Fruit fly (Drosophila melanogaster) whole organism: Measurements from ENCODE around the gene CG31827.

Experiments used
- CG8478 ChIP-seq: fragments of >200 bp; optimal IDR thresholded peaks from 2 replicates; lab custom pipeline; 2018; ENCODE audit warnings: inconsistent platforms
- Dll ChIP-seq: fragments of >200 bp; optimal IDR thresholded peaks from 2 replicates; lab custom pipeline; 2017
- EcR ChIP-seq, 2 experiments: fragments of >200 bp; optimal IDR thresholded peaks; 2 replicates each; lab custom pipeline; 2017; ENCODE audit warnings: missing biosample characterization in 2 of 2, missing genetic modification characterization in 2 of 2, missing genetic modification reagents in 2 of 2
- pan ChIP-seq: fragments of >200 bp; optimal IDR thresholded peaks from 2 replicates; lab custom pipeline; 2017
- psq ChIP-seq: fragments of >200 bp; optimal IDR thresholded peaks from 2 replicates; lab custom pipeline; 2017
- usp ChIP-seq: fragments of >200 bp; optimal IDR thresholded peaks from 2 replicates; lab custom pipeline; 2017; ENCODE audit warnings: missing biosample characterization, missing genetic modification characterization, mixed read lengths

Gene CG31827

dm6 chr2L:15742976-15743375 is 38.0 kb downstream of the CG31827 start:
- no peak for TF ChIP-seq CG8478 (lab: Kevin White, UChicago)
- no peak for TF ChIP-seq Dll (lab: Kevin White, UChicago)

dm6 chr2L:15743578-15743977 is 38.6 kb downstream of the CG31827 start:
- TF ChIP-seq pan (lab: Kevin White, UChicago) = peak; percentile 89
- TF ChIP-seq EcR (GFP tag; optimal IDR thresholded peaks at IDR 0.05; lab: Kevin White, UChicago) = no peak

dm6 chr2L:15745036-15745854 is 40.3 kb downstream of the CG31827 start:
- no peak for TF ChIP-seq pan (lab: Kevin White, UChicago)
- no peak for TF ChIP-seq CG8478 (lab: Kevin White, UChicago)
- TF ChIP-seq EcR (GFP tag; optimal IDR thresholded peaks at IDR 0.05; lab: Kevin White, UChicago) = peak in 1 of 2 experiments; percentile 16
- no peak for TF ChIP-seq usp (GFP tag; lab: Kevin White, UChicago)

DNA sequence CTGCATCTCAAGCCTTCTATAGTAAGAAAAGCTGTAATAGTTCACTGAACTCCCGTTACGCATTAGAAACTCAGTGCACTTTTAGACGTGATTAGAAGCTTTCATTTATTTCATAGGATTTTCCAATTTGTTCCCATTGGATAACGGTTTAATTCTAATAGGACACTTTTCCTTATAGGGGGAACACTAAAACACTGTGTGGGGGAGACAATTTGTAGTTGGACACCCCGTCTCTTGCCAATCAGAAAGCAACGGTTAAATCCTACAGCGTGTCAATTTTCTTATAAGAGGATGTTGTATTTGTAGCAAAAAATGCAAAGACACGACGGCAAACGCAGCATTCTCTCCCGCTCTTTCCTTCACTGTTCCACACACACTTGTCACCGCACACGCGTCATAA is 41.0 kb downstream of the CG31827 start:
- TF ChIP-seq pan (lab: Kevin White, UChicago) = no peak
- TF ChIP-seq EcR (GFP tag; optimal IDR thresholded peaks at IDR 0.05; lab: Kevin White, UChicago) = no peak
- TF ChIP-seq psq (lab: Kevin White, UChicago) = no peak
- no peak for TF ChIP-seq Dll (lab: Kevin White, UChicago)
- no peak for TF ChIP-seq usp (GFP tag; lab: Kevin White, UChicago)
- TF ChIP-seq CG8478 (lab: Kevin White, UChicago) = no peak

DNA sequence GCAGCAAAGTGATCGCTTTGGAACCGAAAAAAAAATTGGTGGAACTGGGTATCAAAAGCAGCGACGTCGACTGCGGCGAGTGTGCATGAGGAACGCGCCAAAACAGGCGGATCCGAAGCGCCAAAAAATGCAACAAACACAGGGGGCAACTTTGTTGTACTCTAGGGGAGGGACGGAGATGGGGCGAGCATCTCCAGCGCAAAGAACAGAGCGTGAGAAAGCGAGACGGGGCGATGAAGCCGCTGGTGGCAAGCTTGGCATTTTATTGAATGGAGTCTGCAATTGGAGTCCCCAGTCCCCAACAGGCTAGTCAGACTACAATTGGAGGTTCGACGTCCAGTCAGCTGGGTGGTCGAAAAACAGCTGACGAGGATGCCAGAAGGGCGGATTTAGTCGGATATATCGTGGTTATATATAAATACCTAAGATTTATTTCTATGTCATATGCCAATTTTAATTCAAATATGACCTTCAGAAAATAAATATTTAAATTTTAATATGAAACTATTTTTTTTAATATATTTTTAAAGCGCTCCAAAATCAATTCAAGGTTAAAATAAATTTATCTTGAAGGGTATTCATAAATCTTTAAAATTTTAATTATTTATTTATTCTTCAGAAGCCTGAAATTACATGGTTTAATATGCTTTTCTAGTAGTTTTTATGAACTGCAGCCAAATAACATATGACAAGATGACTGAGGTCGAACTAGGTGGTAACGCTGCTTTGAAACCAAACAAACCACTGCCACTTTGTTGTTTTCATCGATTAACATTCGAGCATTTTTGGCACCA is 41.8 kb downstream of the CG31827 start:
- TF ChIP-seq usp (GFP tag; lab: Kevin White, UChicago) = no peak
- no peak for TF ChIP-seq EcR (GFP tag; optimal IDR thresholded peaks at IDR 0.05; lab: Kevin White, UChicago)
- TF ChIP-seq pan (lab: Kevin White, UChicago) = no peak
- TF ChIP-seq CG8478 (lab: Kevin White, UChicago) = no peak

dm6 chr2L:15747394-15748260 is 42.7 kb downstream of the CG31827 start, which contains the start of gene CycE:
Gene CycE (minus strand): TSS chr2L:15748150.
- TF ChIP-seq usp (GFP tag; lab: Kevin White, UChicago) (no peak), CG8478 (lab: Kevin White, UChicago) (no peak), Dll (lab: Kevin White, UChicago) (peak; percentile 61), pan (lab: Kevin White, UChicago) (no peak)

DNA sequence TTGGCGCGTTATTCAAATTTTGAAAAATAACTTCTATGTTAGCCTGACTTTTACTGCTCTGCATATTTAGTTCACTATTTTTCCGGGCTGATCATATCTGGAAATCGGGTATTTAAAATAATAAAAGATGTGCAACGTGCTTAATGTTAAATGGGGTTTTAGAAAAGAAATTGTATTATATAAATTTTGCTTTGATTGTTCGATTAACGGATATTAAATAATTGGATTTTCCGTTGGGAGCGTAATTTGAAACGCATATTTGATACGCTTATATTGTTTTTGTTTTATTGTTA is 43.2 kb downstream of the CG31827 start:
- TF ChIP-seq EcR (GFP tag; optimal IDR thresholded peaks at IDR 0.05; lab: Kevin White, UChicago) = no peak
- TF ChIP-seq usp (GFP tag; lab: Kevin White, UChicago) = no peak
- no peak for TF ChIP-seq CG8478 (lab: Kevin White, UChicago)
- no peak for TF ChIP-seq Dll (lab: Kevin White, UChicago)
- TF ChIP-seq psq (lab: Kevin White, UChicago) = no peak
- no peak for TF ChIP-seq pan (lab: Kevin White, UChicago)

dm6 chr2L:15749313-15749712 is 44.3 kb downstream of the CG31827 start:
- TF ChIP-seq CG8478 (lab: Kevin White, UChicago) (no peak), EcR (GFP tag; optimal IDR thresholded peaks at IDR 0.05; lab: Kevin White, UChicago) (no peak), pan (lab: Kevin White, UChicago) (no peak), psq (lab: Kevin White, UChicago) (no peak), usp (GFP tag; lab: Kevin White, UChicago) (no peak), Dll (lab: Kevin White, UChicago) (no peak)

DNA sequence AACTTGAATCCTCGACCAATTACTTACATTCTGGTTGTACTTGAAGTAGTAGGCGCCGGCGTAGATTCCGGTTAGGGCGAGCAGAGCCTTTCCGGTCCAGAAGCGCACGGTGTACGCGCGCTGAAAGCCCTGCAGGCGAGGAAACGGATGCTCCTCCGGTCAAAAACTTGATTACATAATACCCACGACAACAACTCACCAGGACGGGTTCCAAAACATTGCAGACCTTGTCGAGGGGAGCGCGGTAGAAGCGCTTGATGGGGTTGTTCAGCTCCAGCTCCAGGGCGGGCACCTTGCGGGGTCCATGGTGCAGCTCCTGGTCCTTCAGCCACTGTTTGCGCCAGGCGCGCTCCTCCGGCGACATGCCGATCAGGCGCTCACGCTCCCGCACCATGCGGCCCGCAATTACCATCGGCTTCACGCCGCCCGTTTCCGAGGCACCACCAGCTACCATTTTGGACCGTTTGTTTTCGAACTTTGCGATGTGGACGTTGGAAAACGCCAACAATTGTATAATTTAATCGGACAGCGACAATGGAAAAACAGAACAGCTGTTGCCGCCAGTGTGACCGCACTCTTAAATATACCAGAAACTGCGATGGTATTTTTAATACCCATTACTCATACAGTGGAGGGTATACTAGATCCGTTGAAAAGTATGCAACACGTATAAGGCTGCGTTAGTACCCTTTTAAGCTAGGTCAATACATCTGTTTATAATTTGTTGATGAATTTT is 45.7 kb downstream of the CG31827 start, which contains the start of gene ND-B17:
TSS of gene ND-B17 (minus strand) at position 556 of the 736 bp plus-strand sequence.
- no peak for TF ChIP-seq EcR (GFP tag; optimal IDR thresholded peaks at IDR 0.05; lab: Kevin White, UChicago)
- TF ChIP-seq usp (GFP tag; lab: Kevin White, UChicago) = no peak
- no peak for TF ChIP-seq Dll (lab: Kevin White, UChicago)
- TF ChIP-seq pan (lab: Kevin White, UChicago) = peak; percentile 44

dm6 chr2L:15751259-15751555 is 46.2 kb downstream of the CG31827 start:
- TF ChIP-seq CG8478 (lab: Kevin White, UChicago) (no peak), psq (lab: Kevin White, UChicago) (no peak), pan (lab: Kevin White, UChicago) (no peak)

dm6 chr2L:15752096-15752495 is 47.1 kb downstream of the CG31827 start, which contains the start of gene Mtr4:
Gene Mtr4 (plus strand): TSS chr2L:15752263.
- TF ChIP-seq EcR (GFP tag; optimal IDR thresholded peaks at IDR 0.05; lab: Kevin White, UChicago) (no peak), Dll (lab: Kevin White, UChicago) (no peak), pan (lab: Kevin White, UChicago) (no peak), CG8478 (lab: Kevin White, UChicago) (no peak), psq (lab: Kevin White, UChicago) (no peak), usp (GFP tag; lab: Kevin White, UChicago) (no peak)
